Worm (Caenorhabditis elegans): ENCODE data around the gene T03F6.10.

T03F6.10 gene

DNA sequence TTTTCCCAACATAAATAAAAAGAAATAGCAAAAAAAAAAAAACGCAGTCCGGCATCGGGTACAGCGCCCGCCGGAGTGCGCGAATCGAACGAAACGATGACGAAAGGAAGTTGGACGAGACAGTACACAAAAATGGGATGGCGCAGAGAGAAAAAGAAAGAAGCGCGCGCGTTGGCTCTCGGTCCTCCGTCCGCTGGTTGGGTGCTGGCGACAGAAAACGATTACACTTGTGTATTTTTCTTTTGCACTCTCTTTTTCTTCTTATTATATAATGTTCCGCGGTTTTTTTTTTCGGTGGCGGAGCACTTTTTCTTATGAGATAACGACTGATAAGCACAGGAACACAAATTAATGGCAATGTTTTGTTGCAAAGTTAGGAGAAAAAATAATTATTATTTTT is 893 bp downstream of the T03F6.10 start:
- TF ChIP-seq nfyb-1 (GFP tag; IDR thresholded peaks at IDR 0.05) = peak; percentile 71; the same call in 1 of the 2 replicates
- TF ChIP-seq zfh-2 (GFP tag; conservative IDR thresholded peaks at IDR 0.05) = no peak
- TF ChIP-seq ztf-18 (tag; optimal IDR thresholded peaks at IDR 0.05) = peak; percentile 61
- TF ChIP-seq ceh-40 (GFP tag; IDR thresholded peaks at IDR 0.05) = no peak
- TF ChIP-seq mcd-1 (GFP tag; IDR thresholded peaks at IDR 0.05) = peak; percentile 49; the same call in 1 of the 2 replicates
- peak; percentile 23; the same call in 1 of the 2 replicates for TF ChIP-seq cebp-1 (GFP tag; IDR thresholded peaks at IDR 0.05)
- TF ChIP-seq cebp-1 (tag; optimal IDR thresholded peaks at IDR 0.05) = no peak
- no peak for TF ChIP-seq attf-3 (GFP tag; conservative IDR thresholded peaks at IDR 0.05)
- no peak for TF ChIP-seq pha-4 (tag; optimal IDR thresholded peaks at IDR 0.05)
- TF ChIP-seq F10E7.11 (tag; optimal IDR thresholded peaks at IDR 0.05) = no peak
- TF ChIP-seq let-607 (tag; optimal IDR thresholded peaks at IDR 0.05) = peak in 1 of 2 experiments; percentile 52
- peak; percentile 91 for TF ChIP-seq hmg-1.2 (GFP tag; IDR thresholded peaks at IDR 0.05)
- TF ChIP-seq attf-5 (GFP tag; optimal IDR thresholded peaks at IDR 0.05) = peak; percentile 71
- TF ChIP-seq egl-18 (GFP tag; IDR thresholded peaks at IDR 0.05) = no peak
- no peak for TF ChIP-seq lsy-27 (tag; optimal IDR thresholded peaks at IDR 0.05; ENCODE audit: borderline replicate concordance, insufficient read depth)
- TF ChIP-seq dpff-1 (tag; optimal IDR thresholded peaks at IDR 0.05) = no peak
- TF ChIP-seq aptf-2 (GFP tag; conservative IDR thresholded peaks at IDR 0.05) = no peak
- peak; percentile 91 for TF ChIP-seq nhr-80 (tag; optimal IDR thresholded peaks at IDR 0.05)
- peak; percentile 6 for TF ChIP-seq tbp1 (GFP tag; optimal IDR thresholded peaks at IDR 0.05)
- no peak for TF ChIP-seq mxl-1 (tag; optimal IDR thresholded peaks at IDR 0.05)
- TF ChIP-seq dpl-1 (GFP tag; optimal IDR thresholded peaks at IDR 0.05) = no peak
- no peak for TF ChIP-seq snpc-4 (GFP tag; optimal IDR thresholded peaks at IDR 0.05)
- TF ChIP-seq snpc-4 (tag; optimal IDR thresholded peaks at IDR 0.05) = peak in 1 of 4 experiments; percentile 15
- no peak for TF ChIP-seq nfya-1 (tag; optimal IDR thresholded peaks at IDR 0.05; ENCODE audit: borderline replicate concordance, insufficient read depth)
- no peak for TF ChIP-seq Y56A3A.18 (GFP tag; IDR thresholded peaks at IDR 0.05)
- peak; percentile 72 for TF ChIP-seq K11D2.4 (GFP tag; IDR thresholded peaks at IDR 0.05)
- no peak for TF ChIP-seq ceh-100 (GFP tag; IDR thresholded peaks at IDR 0.05)
- peak in 1 of 3 experiments; percentile 53 for TF ChIP-seq lin-35 (GFP tag; optimal IDR thresholded peaks at IDR 0.05)
- no peak for TF ChIP-seq ceh-58 (GFP tag; IDR thresholded peaks at IDR 0.05)
- TF ChIP-seq bed-1 (GFP tag; IDR thresholded peaks at IDR 0.05) = no peak
- TF ChIP-seq K12H6.12 (tag; optimal IDR thresholded peaks at IDR 0.05) = peak; percentile 14
- no peak for TF ChIP-seq cebp-2 (GFP tag; IDR thresholded peaks at IDR 0.05)
- no peak for TF ChIP-seq F22D6.2 (tag; optimal IDR thresholded peaks at IDR 0.05)
- peak; percentile 33 for TF ChIP-seq lin-54 (GFP tag; optimal IDR thresholded peaks at IDR 0.05)
- no peak for TF ChIP-seq repo-1 (tag; optimal IDR thresholded peaks at IDR 0.05)
- TF ChIP-seq C17E4.6 (GFP tag; IDR thresholded peaks at IDR 0.05) = no peak
- TF ChIP-seq lsl-1 (GFP tag; optimal IDR thresholded peaks at IDR 0.05) = no peak
- TF ChIP-seq F57A8.1 (GFP tag; optimal IDR thresholded peaks at IDR 0.05) = no peak
- peak; percentile 64 for TF ChIP-seq lin-40 (tag; optimal IDR thresholded peaks at IDR 0.05)

DNA sequence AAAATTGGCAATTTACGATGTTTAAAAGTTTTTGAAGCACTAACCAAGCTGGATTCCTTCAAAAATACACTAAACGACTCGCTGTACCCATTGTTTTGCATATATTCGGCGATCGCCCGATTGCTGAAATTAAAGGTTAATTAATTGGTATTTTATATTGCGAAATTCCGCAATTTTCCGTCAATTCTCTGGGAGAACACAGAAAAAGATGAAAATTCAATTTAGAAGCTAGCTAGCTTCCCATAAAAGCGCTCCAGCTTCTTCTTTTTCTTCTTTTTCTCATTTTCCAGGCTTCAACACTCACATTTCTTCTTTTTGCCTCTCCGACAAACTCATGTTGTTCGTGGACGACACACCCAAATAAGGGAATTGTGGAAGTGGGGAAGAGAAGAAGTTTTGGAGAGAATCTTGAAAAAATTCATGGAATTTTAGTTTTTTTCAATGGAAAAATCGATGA is 1.8 kb downstream of the T03F6.10 start, which contains the start of gene lis-1:
lis-1 (minus strand) TSS at position 407 of the 457 bp plus-strand sequence.
- TF ChIP-seq nfyb-1 (GFP tag; IDR thresholded peaks at IDR 0.05) = 0 out of 2 replicates have a peak, but pooled peaks have one; percentile 10
- TF ChIP-seq zfh-2 (GFP tag; conservative IDR thresholded peaks at IDR 0.05) = no peak
- TF ChIP-seq F39B2.1 (GFP tag; IDR thresholded peaks at IDR 0.05) = no peak
- no peak for TF ChIP-seq snpc-1.3 (tag; optimal IDR thresholded peaks at IDR 0.05; ENCODE audit: insufficient read depth)
- TF ChIP-seq ZK185.1 (tag; optimal IDR thresholded peaks at IDR 0.05; ENCODE audit: poor library complexity, severe bottlenecking) = no peak
- no peak for TF ChIP-seq ets-4 (GFP tag; optimal IDR thresholded peaks at IDR 0.05)
- peak; percentile 5 for TF ChIP-seq atf-7 (tag; optimal IDR thresholded peaks at IDR 0.05)
- TF ChIP-seq cebp-1 (GFP tag; IDR thresholded peaks at IDR 0.05) = no peak
- TF ChIP-seq cebp-1 (tag; optimal IDR thresholded peaks at IDR 0.05) = peak; percentile 80
- TF ChIP-seq tlf-1 (GFP tag; optimal IDR thresholded peaks at IDR 0.05) = no peak
- no peak for TF ChIP-seq pbrm-1 (GFP tag; IDR thresholded peaks at IDR 0.05)
- TF ChIP-seq lin-35 (GFP tag; optimal IDR thresholded peaks at IDR 0.05) = peak in 1 of 3 experiments; percentile 23
- no peak for TF ChIP-seq F57A8.1 (GFP tag; optimal IDR thresholded peaks at IDR 0.05)

All from whole organism, young adult.